Fruit fly (Drosophila melanogaster) whole organism, embryonic: ENCODE results near the gene Or22c.

ENCODE experiments used
- Ada2b ChIP-seq: fragments of 200-800 bp; sonication (Bioruptor generic); IDR thresholded peaks from 2 replicates; pipeline ENCODE4 v1.3.6; 2022; ENCODE audit warnings: missing biosample characterization, missing genetic modification characterization
- Asciz ChIP-seq: fragments of 200-800 bp; sonication (Bioruptor generic); optimal IDR thresholded peaks from 2 replicates; lab custom pipeline; 2017; ENCODE audit warnings: missing biosample characterization, mild to moderate bottlenecking, missing genetic modification characterization, missing genetic modification reagents
- BtbVII ChIP-seq: fragments of 200-800 bp; sonication (Bioruptor generic); optimal IDR thresholded peaks from 3 replicates; lab custom pipeline; 2017; ENCODE audit warnings: missing biosample characterization, mild to moderate bottlenecking, missing genetic modification characterization
- CG10147 ChIP-seq: fragments of 200-800 bp; sonication (Bioruptor generic); optimal IDR thresholded peaks from 2 replicates; lab custom pipeline; 2019; ENCODE audit warnings: missing biosample characterization, mild to moderate bottlenecking, missing genetic modification characterization, moderate library complexity
- CG10321 ChIP-seq: fragments of 200-800 bp; sonication (Bioruptor generic); IDR thresholded peaks from 2 replicates; pipeline ENCODE4 v1.3.6; 2022; ENCODE audit warnings: missing biosample characterization, missing genetic modification characterization
- CG10431 ChIP-seq: fragments of 200-800 bp; sonication (Bioruptor generic); optimal IDR thresholded peaks from 3 replicates; lab custom pipeline; 2018; ENCODE audit warnings: missing biosample characterization, mild to moderate bottlenecking, missing genetic modification characterization
- CG11456 ChIP-seq: fragments of 200-800 bp; sonication (Bioruptor generic); IDR thresholded peaks from 3 replicates; pipeline ENCODE4 v1.3.6; 2022; ENCODE audit warnings: missing biosample characterization, missing genetic modification characterization
- CG11695 ChIP-seq: fragments of 200-800 bp; sonication (Bioruptor generic); IDR thresholded peaks from 3 replicates; pipeline ENCODE4 v1.3.6; 2022; ENCODE audit warnings: missing biosample characterization, missing genetic modification characterization
- CG1233 ChIP-seq: fragments of 200-800 bp; sonication (Bioruptor generic); optimal IDR thresholded peaks from 4 replicates; lab custom pipeline; 2018; ENCODE audit warnings: missing biosample characterization, mild to moderate bottlenecking, missing genetic modification characterization
- CG13287 ChIP-seq: fragments of 200-800 bp; sonication (Bioruptor generic); IDR thresholded peaks from 2 replicates; pipeline ENCODE4 v1.3.6; 2022; ENCODE audit warnings: missing biosample characterization, missing genetic modification characterization; ENCODE audit not compliant: partially characterized antibody
- CG14710 ChIP-seq: fragments of 200-800 bp; sonication (Bioruptor generic); optimal IDR thresholded peaks from 3 replicates; lab custom pipeline; 2019; ENCODE audit warnings: missing biosample characterization, mild to moderate bottlenecking, missing genetic modification characterization, moderate library complexity
- CG14860 ChIP-seq: fragments of 200-800 bp; sonication (Bioruptor generic); IDR thresholded peaks from 3 replicates; pipeline ENCODE4 v1.3.6; 2022; ENCODE audit warnings: missing biosample characterization, missing genetic modification characterization; ENCODE audit not compliant: partially characterized antibody
- CG16863 ChIP-seq: fragments of 200-800 bp; sonication (Bioruptor generic); optimal IDR thresholded peaks from 3 replicates; lab custom pipeline; 2016; ENCODE audit warnings: missing biosample characterization, missing genetic modification characterization
- CG17568 ChIP-seq: fragments of 200-800 bp; sonication (Bioruptor generic); optimal IDR thresholded peaks from 2 replicates; lab custom pipeline; 2018; ENCODE audit warnings: missing biosample characterization, mild to moderate bottlenecking, missing genetic modification characterization, moderate library complexity
- CG1792 ChIP-seq: fragments of 200-800 bp; sonication (Bioruptor generic); optimal IDR thresholded peaks from 2 replicates; lab custom pipeline; 2016; ENCODE audit warnings: missing biosample characterization, missing genetic modification characterization
- CG32772 ChIP-seq: fragments of 200-800 bp; sonication (Bioruptor generic); IDR thresholded peaks from 2 replicates; pipeline ENCODE4 v1.3.6; 2022; ENCODE audit warnings: missing biosample characterization, missing genetic modification characterization
- CG34224 ChIP-seq: fragments of 200-800 bp; sonication (Bioruptor generic); IDR thresholded peaks from 3 replicates; pipeline ENCODE4 v1.3.6; 2022; ENCODE audit warnings: missing biosample characterization, missing genetic modification characterization; ENCODE audit not compliant: partially characterized antibody
- CG34422 ChIP-seq: fragments of 200-800 bp; sonication (Bioruptor generic); IDR thresholded peaks from 3 replicates; pipeline ENCODE4 v1.3.6; 2022; ENCODE audit warnings: missing biosample characterization, missing genetic modification characterization
- CG43689 ChIP-seq: fragments of 200-800 bp; sonication (Bioruptor generic); IDR thresholded peaks from 2 replicates; pipeline ENCODE4 v1.3.6; 2022; ENCODE audit warnings: missing biosample characterization, missing genetic modification characterization
- CG4617 ChIP-seq: fragments of 200-800 bp; sonication (Bioruptor generic); optimal IDR thresholded peaks from 3 replicates; lab custom pipeline; 2016; ENCODE audit warnings: missing biosample characterization, missing genetic modification characterization, borderline replicate concordance
- CG4730 ChIP-seq: fragments of 200-800 bp; sonication (Bioruptor generic); IDR thresholded peaks from 2 replicates; pipeline ENCODE4 v1.3.6; 2022; ENCODE audit warnings: missing biosample characterization, missing genetic modification characterization
- CG6765 ChIP-seq: fragments of 200-800 bp; sonication (Bioruptor generic); optimal IDR thresholded peaks from 3 replicates; lab custom pipeline; 2017; ENCODE audit warnings: missing biosample characterization, mild to moderate bottlenecking, missing genetic modification characterization
- CG7372 ChIP-seq: fragments of 200-800 bp; sonication (Bioruptor generic); IDR thresholded peaks from 2 replicates; pipeline ENCODE4 v1.3.6; 2022; ENCODE audit warnings: missing biosample characterization, missing genetic modification characterization
- CG7556 ChIP-seq: fragments of 200-800 bp; sonication (Bioruptor generic); optimal IDR thresholded peaks from 2 replicates; lab custom pipeline; 2017; ENCODE audit warnings: missing biosample characterization, mild to moderate bottlenecking, missing genetic modification characterization
- CG8089 ChIP-seq: fragments of 200-800 bp; sonication (Bioruptor generic); optimal IDR thresholded peaks from 3 replicates; lab custom pipeline; 2016; ENCODE audit warnings: missing biosample characterization, missing genetic modification characterization
- CG8290 ChIP-seq, 3 experiments: fragments of 200-800 bp; sonication (Bioruptor generic); optimal IDR thresholded peaks; 2 replicates each; lab custom pipeline; 2016 to 2019; ENCODE audit warnings: missing biosample characterization in 3 of 3, missing genetic modification characterization in 3 of 3, mild to moderate bottlenecking in 2 of 3, moderate library complexity in 1 of 3
- CG8765 ChIP-seq: fragments of 200-800 bp; sonication (Bioruptor generic); IDR thresholded peaks from 2 replicates; pipeline ENCODE4 v1.3.6; 2022; ENCODE audit warnings: missing biosample characterization, missing genetic modification characterization
- Drgx ChIP-seq: fragments of 200-800 bp; sonication (Bioruptor generic); IDR thresholded peaks from 2 replicates; pipeline ENCODE4 v1.3.6; 2022; ENCODE audit warnings: missing biosample characterization, missing genetic modification characterization
- H2.0 ChIP-seq: fragments of 200-800 bp; sonication (Bioruptor generic); IDR thresholded peaks from 2 replicates; pipeline ENCODE4 v1.3.6; 2022; ENCODE audit warnings: missing biosample characterization, missing genetic modification characterization
- Hr3 ChIP-seq: fragments of 200-800 bp; sonication (Bioruptor generic); optimal IDR thresholded peaks from 3 replicates; lab custom pipeline; 2016; ENCODE audit warnings: missing biosample characterization, missing genetic modification characterization
- Meics ChIP-seq: fragments of 200-800 bp; sonication (Bioruptor generic); optimal IDR thresholded peaks from 2 replicates; lab custom pipeline; 2017; ENCODE audit warnings: missing biosample characterization, mild to moderate bottlenecking, missing genetic modification characterization
- NC2α ChIP-seq: fragments of 200-800 bp; sonication (Bioruptor generic); optimal IDR thresholded peaks from 2 replicates; lab custom pipeline; 2016; ENCODE audit warnings: missing biosample characterization, missing genetic modification characterization
- NK7.1 ChIP-seq: fragments of 200-800 bp; sonication (Bioruptor generic); optimal IDR thresholded peaks from 3 replicates; lab custom pipeline; 2016; ENCODE audit warnings: missing biosample characterization, missing genetic modification characterization
- Scr ChIP-seq: fragments of 200-800 bp; sonication (Bioruptor generic); IDR thresholded peaks from 2 replicates; pipeline ENCODE4 v1.3.6; 2022; ENCODE audit warnings: missing biosample characterization, missing genetic modification characterization; ENCODE audit not compliant: partially characterized antibody
- Usf ChIP-seq: fragments of 200-800 bp; sonication (Bioruptor generic); optimal IDR thresholded peaks from 2 replicates; lab custom pipeline; 2017; ENCODE audit warnings: missing genotype, missing biosample characterization, missing genetic modification characterization
- aop ChIP-seq: fragments of 200-800 bp; sonication (Bioruptor generic); IDR thresholded peaks from 2 replicates; pipeline ENCODE4 v1.3.6; 2022; ENCODE audit warnings: missing biosample characterization, missing genetic modification characterization
- bigmax ChIP-seq: fragments of 200-800 bp; sonication (Bioruptor generic); optimal IDR thresholded peaks from 2 replicates; lab custom pipeline; 2018; ENCODE audit warnings: missing biosample characterization, mild to moderate bottlenecking, missing genetic modification characterization
- cwo ChIP-seq: fragments of 200-800 bp; sonication (Bioruptor generic); optimal IDR thresholded peaks from 3 replicates; lab custom pipeline; 2017; ENCODE audit warnings: missing biosample characterization, missing genetic modification characterization, mild to moderate bottlenecking, moderate library complexity, missing genetic modification reagents
- esg ChIP-seq: fragments of 200-800 bp; sonication (Bioruptor generic); conservative IDR thresholded peaks from 2 replicates; pipeline ENCODE4 v1.3.6; 2022; ENCODE audit warnings: missing biosample characterization, missing genetic modification characterization
- fd64A ChIP-seq: fragments of 200-800 bp; sonication (Bioruptor generic); optimal IDR thresholded peaks from 3 replicates; lab custom pipeline; 2018; ENCODE audit warnings: missing biosample characterization, mild to moderate bottlenecking, missing genetic modification characterization
- ftz-f1 ChIP-seq: fragments of 200-800 bp; sonication (Bioruptor generic); optimal IDR thresholded peaks from 2 replicates; lab custom pipeline; 2016; ENCODE audit warnings: missing biosample characterization, missing genetic modification characterization
- her ChIP-seq: fragments of 200-800 bp; sonication (Bioruptor generic); optimal IDR thresholded peaks from 2 replicates; lab custom pipeline; 2016; ENCODE audit warnings: missing biosample characterization, missing genetic modification characterization
- klu ChIP-seq: fragments of 200-800 bp; sonication (Bioruptor generic); IDR thresholded peaks from 2 replicates; pipeline ENCODE4 v1.3.6; 2022; ENCODE audit warnings: missing biosample characterization, missing genetic modification characterization
- kni ChIP-seq: fragments of 200-800 bp; sonication (Bioruptor generic); optimal IDR thresholded peaks from 3 replicates; lab custom pipeline; 2017; ENCODE audit warnings: mild to moderate bottlenecking, missing biosample characterization, missing genetic modification reagents, missing genetic modification characterization
- luna ChIP-seq: fragments of 200-800 bp; sonication (Bioruptor generic); optimal IDR thresholded peaks from 2 replicates; lab custom pipeline; 2016; ENCODE audit warnings: missing biosample characterization, missing genetic modification characterization
- rib ChIP-seq: fragments of 200-800 bp; sonication (Bioruptor generic); IDR thresholded peaks from 2 replicates; pipeline ENCODE4 v1.3.6; 2022; ENCODE audit warnings: missing biosample characterization, missing genetic modification characterization
- row ChIP-seq: fragments of 200-800 bp; sonication (Bioruptor generic); IDR thresholded peaks from 3 replicates; pipeline ENCODE4 v1.3.6; 2022; ENCODE audit warnings: missing biosample characterization, missing genetic modification characterization
- sens-2 ChIP-seq: fragments of 200-800 bp; sonication (Bioruptor generic); IDR thresholded peaks from 2 replicates; pipeline ENCODE4 v1.3.6; 2022; ENCODE audit warnings: missing biosample characterization, missing genetic modification characterization
- shn ChIP-seq: fragments of 200-800 bp; sonication (Bioruptor generic); optimal IDR thresholded peaks from 3 replicates; lab custom pipeline; 2016; ENCODE audit warnings: missing biosample characterization, missing genetic modification characterization
- vfl ChIP-seq: fragments of 200-800 bp; sonication (Bioruptor generic); optimal IDR thresholded peaks from 2 replicates; lab custom pipeline; 2016; ENCODE audit warnings: missing biosample characterization, missing genetic modification characterization

The Or22c gene

DNA sequence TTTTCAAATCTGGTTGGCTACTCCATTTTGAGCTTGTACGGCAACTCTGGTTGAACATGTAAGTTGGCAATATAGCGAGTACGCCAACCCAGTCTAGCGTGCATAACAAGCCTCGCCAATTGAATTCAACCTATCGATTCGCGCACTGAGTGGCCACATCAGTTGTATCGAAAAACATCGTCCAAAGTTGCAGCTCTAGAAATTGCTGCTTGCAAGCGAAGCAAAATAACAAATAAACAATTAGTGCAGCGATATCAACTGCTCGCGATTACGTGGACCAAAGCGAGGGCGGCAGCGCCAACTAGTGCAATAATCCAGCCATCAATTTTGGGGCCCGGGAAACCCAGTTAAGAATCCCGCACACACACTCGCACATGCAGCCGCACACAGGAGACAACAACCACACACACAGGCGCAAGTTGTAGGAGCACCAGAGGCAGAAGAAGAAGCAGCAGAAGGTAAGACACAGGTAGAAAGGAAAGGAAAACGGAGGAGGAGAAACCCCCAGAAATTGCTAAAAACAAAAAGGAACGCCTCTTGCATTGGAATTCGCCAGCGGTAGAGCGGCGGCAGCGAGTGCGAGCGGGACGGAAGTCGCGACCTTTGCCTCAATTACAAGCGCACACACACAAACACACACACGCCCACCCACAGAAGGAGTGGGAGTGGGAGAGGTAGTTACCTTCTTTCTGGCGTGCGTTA lies 16.7 kb upstream of the Or22c start (continued):
- TF ChIP-seq kni (GFP tag; lab: Kevin White, UChicago) (no peak), CG10431 (GFP tag; lab: Kevin White, UChicago) (no peak), CG7372 (GFP tag; lab: Robert Waterston, UW) (no peak), CG7556 (no peak), Asciz (no peak), CG1792 (GFP tag; lab: Kevin White, UChicago) (peak; percentile 44), Scr (GFP tag; lab: Robert Waterston, UW) (peak; percentile 90), cwo (GFP tag; lab: Kevin White, UChicago) (no peak), CG34422 (GFP tag; lab: Robert Waterston, UW) (peak; percentile 74; the same call in 2 of the 3 replicates), Drgx (GFP tag; lab: Robert Waterston, UW) (no peak), CG11695 (GFP tag; lab: Robert Waterston, UW) (no peak), CG17568 (no peak), CG13287 (peak; percentile 97), H2.0 (GFP tag; lab: Robert Waterston, UW) (no peak), shn (GFP tag; lab: Kevin White, UChicago) (peak; percentile 10), her (GFP tag; lab: Kevin White, UChicago) (peak; percentile 29), ftz-f1 (GFP tag; lab: Kevin White, UChicago) (peak; percentile 22), CG34224 (peak; percentile 87), CG8290 (GFP tag; optimal IDR thresholded peaks at IDR 0.05; lab: Kevin White, UChicago) (no peak), CG8290 (tag; optimal IDR thresholded peaks at IDR 0.05; lab: Kevin White, UChicago) (no peak), Usf (no peak), luna (GFP tag; lab: Kevin White, UChicago) (peak; percentile 14), CG16863 (no peak), CG14710 (tag; lab: Kevin White, UChicago) (peak; percentile 78), Meics (GFP tag; lab: Kevin White, UChicago) (no peak), Hr3 (GFP tag; lab: Kevin White, UChicago) (no peak), esg (no peak), CG14860 (GFP tag; lab: Robert Waterston, UW) (peak; percentile 79), CG4617 (GFP tag; lab: Kevin White, UChicago) (peak; percentile 92), CG8089 (GFP tag; lab: Kevin White, UChicago) (no peak), CG43689 (GFP tag; lab: Robert Waterston, UW) (no peak), fd64A (GFP tag; lab: Kevin White, UChicago) (no peak), BtbVII (GFP tag; lab: Kevin White, UChicago) (no peak), klu (GFP tag; lab: Robert Waterston, UW) (no peak), CG6765 (GFP tag; lab: Kevin White, UChicago) (no peak), CG1233 (GFP tag; lab: Kevin White, UChicago) (no peak), sens-2 (GFP tag; lab: Robert Waterston, UW) (no peak), row (peak; percentile 35; the same call in 1 of the 3 replicates), rib (GFP tag; lab: Robert Waterston, UW) (no peak), CG4730 (GFP tag; lab: Robert Waterston, UW) (no peak), aop (no peak), CG8765 (GFP tag; lab: Robert Waterston, UW) (no peak), NC2α (GFP tag; lab: Kevin White, UChicago) (no peak), vfl (GFP tag; lab: Kevin White, UChicago) (no peak), CG32772 (GFP tag; lab: Robert Waterston, UW) (no peak), bigmax (no peak), CG10147 (GFP tag; lab: Kevin White, UChicago) (no peak), CG10321 (GFP tag; lab: Robert Waterston, UW) (no peak), Ada2b (GFP tag; lab: Robert Waterston, UW) (no peak), NK7.1 (GFP tag; lab: Kevin White, UChicago) (no peak), CG11456 (GFP tag; lab: Robert Waterston, UW) (no peak)
